Fruit fly (Drosophila melanogaster) whole organism, embryonic: ENCODE data around the gene eEF1delta.
A peak's percentile ranks its signal among the peaks of the same experiment; 100 is the strongest.

Experiments
- Bteb2 ChIP-seq: fragments of 200-800 bp; sonication (Bioruptor generic); optimal IDR thresholded peaks from 2 replicates; lab custom pipeline; 2016; ENCODE audit warnings: missing biosample characterization, missing genetic modification characterization
- CG11085 ChIP-seq: fragments of 200-800 bp; sonication (Bioruptor generic); IDR thresholded peaks from 2 replicates; pipeline ENCODE4 v1.3.6; 2022; ENCODE audit warnings: missing biosample characterization, missing genetic modification characterization
- CG11695 ChIP-seq: fragments of 200-800 bp; sonication (Bioruptor generic); IDR thresholded peaks from 3 replicates; pipeline ENCODE4 v1.3.6; 2022; ENCODE audit warnings: missing biosample characterization, missing genetic modification characterization
- CG11723 ChIP-seq: fragments of 200-800 bp; sonication (Bioruptor generic); optimal IDR thresholded peaks from 2 replicates; lab custom pipeline; 2017; ENCODE audit warnings: missing biosample characterization, mild to moderate bottlenecking, missing genetic modification characterization
- CG12219 ChIP-seq: fragments of 200-800 bp; sonication (Bioruptor generic); optimal IDR thresholded peaks from 3 replicates; lab custom pipeline; 2018; ENCODE audit warnings: missing biosample characterization, mild to moderate bottlenecking, missing genetic modification characterization
- CG12391 ChIP-seq: fragments of 200-800 bp; sonication (Bioruptor generic); optimal IDR thresholded peaks from 3 replicates; lab custom pipeline; 2018; ENCODE audit warnings: missing biosample characterization, mild to moderate bottlenecking, missing genetic modification characterization, moderate library complexity
- CG12744 ChIP-seq: fragments of 200-800 bp; sonication (Bioruptor generic); optimal IDR thresholded peaks from 2 replicates; lab custom pipeline; 2016; ENCODE audit warnings: missing biosample characterization, missing genetic modification characterization
- CG13775 ChIP-seq: fragments of 200-800 bp; sonication (Bioruptor generic); optimal IDR thresholded peaks from 3 replicates; lab custom pipeline; 2017; ENCODE audit warnings: missing biosample characterization, mild to moderate bottlenecking, missing genetic modification characterization
- CG13894 ChIP-seq: fragments of 200-800 bp; sonication (Bioruptor generic); optimal IDR thresholded peaks from 3 replicates; lab custom pipeline; 2018; ENCODE audit warnings: missing biosample characterization, mild to moderate bottlenecking, missing genetic modification characterization, moderate library complexity
- CG14710 ChIP-seq: fragments of 200-800 bp; sonication (Bioruptor generic); optimal IDR thresholded peaks from 3 replicates; lab custom pipeline; 2019; ENCODE audit warnings: missing biosample characterization, mild to moderate bottlenecking, missing genetic modification characterization, moderate library complexity
- CG17186 ChIP-seq: fragments of 200-800 bp; sonication (Bioruptor generic); optimal IDR thresholded peaks from 3 replicates; lab custom pipeline; 2017; ENCODE audit warnings: missing biosample characterization, missing genetic modification reagents, missing genetic modification characterization
- CG17328 ChIP-seq: fragments of 200-800 bp; sonication (Bioruptor generic); IDR thresholded peaks from 2 replicates; pipeline ENCODE4 v1.3.6; 2022; ENCODE audit warnings: missing biosample characterization, missing genetic modification characterization
- CG2202 ChIP-seq: fragments of 200-800 bp; sonication (Bioruptor generic); optimal IDR thresholded peaks from 2 replicates; lab custom pipeline; 2018; ENCODE audit warnings: missing biosample characterization, mild to moderate bottlenecking, missing genetic modification characterization
- CG2889 ChIP-seq: fragments of 200-800 bp; sonication (Bioruptor generic); IDR thresholded peaks from 3 replicates; pipeline ENCODE4 v1.3.6; 2022; ENCODE audit warnings: missing biosample characterization, missing genetic modification characterization
- CG3847 ChIP-seq: fragments of 200-800 bp; sonication (Bioruptor generic); IDR thresholded peaks from 2 replicates; pipeline ENCODE4 v1.3.6; 2022; ENCODE audit warnings: missing biosample characterization, missing genetic modification characterization
- CG4707 ChIP-seq: fragments of 200-800 bp; sonication (Bioruptor generic); optimal IDR thresholded peaks from 2 replicates; lab custom pipeline; 2018; ENCODE audit warnings: missing biosample characterization, mild to moderate bottlenecking, missing genetic modification characterization, moderate library complexity
- CG8765 ChIP-seq: fragments of 200-800 bp; sonication (Bioruptor generic); IDR thresholded peaks from 2 replicates; pipeline ENCODE4 v1.3.6; 2022; ENCODE audit warnings: missing biosample characterization, missing genetic modification characterization
- CG9727 ChIP-seq: fragments of 200-800 bp; sonication (Bioruptor generic); optimal IDR thresholded peaks from 3 replicates; lab custom pipeline; 2017; ENCODE audit warnings: missing biosample characterization, mild to moderate bottlenecking, missing genetic modification characterization
- CG9797 ChIP-seq: fragments of 200-800 bp; sonication (Bioruptor generic); optimal IDR thresholded peaks from 3 replicates; lab custom pipeline; 2018; ENCODE audit warnings: missing biosample characterization, mild to moderate bottlenecking, missing genetic modification characterization
- Chrac-16 ChIP-seq: fragments of 200-800 bp; sonication (Bioruptor generic); optimal IDR thresholded peaks from 3 replicates; lab custom pipeline; 2016; ENCODE audit warnings: missing biosample characterization, missing genetic modification characterization
- CrebB ChIP-seq: fragments of 200-800 bp; sonication (Bioruptor generic); optimal IDR thresholded peaks from 3 replicates; lab custom pipeline; 2018; ENCODE audit warnings: missing biosample characterization, mild to moderate bottlenecking, missing genetic modification characterization
- D ChIP-seq, 2 experiments: fragments of 200-800 bp in 1 of 2; fragments of >200 bp in 1 of 2; sonication (Bioruptor generic) in 1 of 2; optimal IDR thresholded peaks; 2 replicates in 1 of 2; 3 replicates in 1 of 2; lab custom pipeline; 2017; ENCODE audit warnings: mild to moderate bottlenecking in 1 of 2, missing biosample characterization in 1 of 2, missing genetic modification characterization in 1 of 2, missing genetic modification reagents in 1 of 2
- Doc3 ChIP-seq: fragments of 200-800 bp; sonication (Bioruptor generic); IDR thresholded peaks from 3 replicates; pipeline ENCODE4 v1.3.6; 2022; ENCODE audit warnings: missing biosample characterization, missing genetic modification characterization; ENCODE audit not compliant: partially characterized antibody
- Myb ChIP-seq: fragments of 200-800 bp; sonication (Bioruptor generic); optimal IDR thresholded peaks from 2 replicates; lab custom pipeline; 2016; ENCODE audit warnings: missing biosample characterization, missing genetic modification characterization
- Neu2 ChIP-seq: fragments of 200-800 bp; sonication (Bioruptor generic); optimal IDR thresholded peaks from 3 replicates; lab custom pipeline; 2016; ENCODE audit warnings: missing biosample characterization, missing genetic modification characterization, borderline replicate concordance
- Nf-YC ChIP-seq: fragments of 200-800 bp; optimal IDR thresholded peaks from 3 replicates; lab custom pipeline; 2019; ENCODE audit warnings: missing biosample characterization, mild to moderate bottlenecking, missing genetic modification characterization, moderate library complexity
- NfI ChIP-seq: fragments of 200-800 bp; sonication (Bioruptor generic); optimal IDR thresholded peaks from 3 replicates; lab custom pipeline; 2018; ENCODE audit warnings: missing biosample characterization, mild to moderate bottlenecking, missing genetic modification characterization, moderate library complexity
- Xrp1 ChIP-seq: fragments of 200-800 bp; sonication (Bioruptor generic); IDR thresholded peaks from 2 replicates; pipeline ENCODE4 v1.3.6; 2022; ENCODE audit warnings: missing biosample characterization, missing genetic modification characterization
- bbx ChIP-seq: fragments of 200-800 bp; sonication (Bioruptor generic); IDR thresholded peaks from 2 replicates; pipeline ENCODE4 v1.3.6; 2022; ENCODE audit warnings: missing biosample characterization, missing genetic modification characterization; ENCODE audit not compliant: partially characterized antibody
- chif ChIP-seq, 2 experiments: fragments of 200-800 bp; sonication (Bioruptor generic); optimal IDR thresholded peaks; 3 replicates each; lab custom pipeline; 2016; ENCODE audit warnings: missing biosample characterization in 2 of 2, missing genetic modification characterization in 2 of 2
- crc ChIP-seq: fragments of 200-800 bp; sonication (Bioruptor generic); optimal IDR thresholded peaks from 2 replicates; lab custom pipeline; 2016; ENCODE audit warnings: missing biosample characterization, missing genetic modification characterization
- dmrt11E ChIP-seq: fragments of 200-800 bp; sonication (Bioruptor generic); optimal IDR thresholded peaks from 3 replicates; lab custom pipeline; 2018; ENCODE audit warnings: missing biosample characterization, mild to moderate bottlenecking, missing genetic modification characterization, moderate library complexity
- dmrt99B ChIP-seq: fragments of 200-800 bp; sonication (Bioruptor generic); optimal IDR thresholded peaks from 2 replicates; lab custom pipeline; 2018; ENCODE audit warnings: missing biosample characterization, mild to moderate bottlenecking, missing genetic modification characterization, moderate library complexity
- fd3F ChIP-seq: fragments of 200-800 bp; sonication (Bioruptor generic); optimal IDR thresholded peaks from 2 replicates; lab custom pipeline; 2018; ENCODE audit warnings: missing biosample characterization, mild to moderate bottlenecking, missing genetic modification characterization, moderate library complexity
- fd96Cb ChIP-seq: fragments of 200-800 bp; sonication (Bioruptor generic); optimal IDR thresholded peaks from 2 replicates; lab custom pipeline; 2018; ENCODE audit warnings: missing biosample characterization, mild to moderate bottlenecking, missing genetic modification characterization, moderate library complexity
- h ChIP-seq: fragments of >200 bp; optimal IDR thresholded peaks from 2 replicates; lab custom pipeline; 2017
- hb ChIP-seq: fragments of 200-800 bp; sonication (Bioruptor generic); IDR thresholded peaks from 3 replicates; pipeline ENCODE4 v1.3.6; 2022; ENCODE audit warnings: missing biosample characterization, missing genetic modification characterization; ENCODE audit not compliant: partially characterized antibody
- kni ChIP-seq: fragments of 200-800 bp; sonication (Bioruptor generic); optimal IDR thresholded peaks from 3 replicates; lab custom pipeline; 2017; ENCODE audit warnings: mild to moderate bottlenecking, missing biosample characterization, missing genetic modification reagents, missing genetic modification characterization
- lmd ChIP-seq: fragments of 200-800 bp; sonication (Bioruptor generic); IDR thresholded peaks from 2 replicates; pipeline ENCODE4 v1.3.6; 2022; ENCODE audit warnings: missing biosample characterization, missing genetic modification characterization
- pita ChIP-seq: fragments of 200-800 bp; sonication (Bioruptor generic); optimal IDR thresholded peaks from 2 replicates; lab custom pipeline; 2017; ENCODE audit warnings: missing biosample characterization, mild to moderate bottlenecking, missing genetic modification characterization
- schlank ChIP-seq: fragments of 200-800 bp; sonication (Bioruptor generic); optimal IDR thresholded peaks from 2 replicates; lab custom pipeline; 2018; ENCODE audit warnings: missing biosample characterization, mild to moderate bottlenecking, missing genetic modification characterization
- sens ChIP-seq: fragments of 200-800 bp; sonication (Bioruptor generic); peaks from one replicate; lab custom pipeline; 2016; ENCODE audit warnings: missing biosample characterization, missing genetic modification characterization
- sim ChIP-seq: fragments of 200-800 bp; sonication (Bioruptor generic); IDR thresholded peaks from 2 replicates; pipeline ENCODE4 v1.3.6; 2022; ENCODE audit warnings: missing biosample characterization, missing genetic modification characterization
- slp2 ChIP-seq: fragments of 200-800 bp; sonication (Bioruptor generic); optimal IDR thresholded peaks from 2 replicates; lab custom pipeline; 2016; ENCODE audit warnings: missing biosample characterization, missing genetic modification characterization
- ssp ChIP-seq: fragments of 200-800 bp; sonication (Bioruptor generic); IDR thresholded peaks from 2 replicates; pipeline ENCODE4 v1.3.6; 2022; ENCODE audit warnings: missing biosample characterization, missing genetic modification characterization
- tll ChIP-seq, 2 experiments: fragments of 200-800 bp in 1 of 2; fragments of >200 bp in 1 of 2; sonication (Bioruptor generic) in 1 of 2; optimal IDR thresholded peaks; 2 replicates each; lab custom pipeline; 2017 to 2019; ENCODE audit warnings: missing biosample characterization in 2 of 2, missing genetic modification characterization in 2 of 2, mild to moderate bottlenecking in 1 of 2, moderate library complexity in 1 of 2
- twi ChIP-seq: fragments of 200-800 bp; optimal IDR thresholded peaks from 2 replicates; lab custom pipeline; 2019; ENCODE audit warnings: missing biosample characterization, mild to moderate bottlenecking, missing genetic modification characterization, moderate library complexity
- unc-4 ChIP-seq: fragments of 200-800 bp; sonication (Bioruptor generic); IDR thresholded peaks from 2 replicates; pipeline ENCODE4 v1.3.6; 2022; ENCODE audit warnings: missing biosample characterization, missing genetic modification characterization; ENCODE audit not compliant: partially characterized antibody
- usp ChIP-seq: fragments of >200 bp; optimal IDR thresholded peaks from 2 replicates; lab custom pipeline; 2017; ENCODE audit warnings: missing biosample characterization, missing genetic modification characterization
- zfh1 ChIP-seq: fragments of 200-800 bp; sonication (Bioruptor generic); IDR thresholded peaks from 3 replicates; pipeline ENCODE4 v1.3.6; 2022; ENCODE audit warnings: missing biosample characterization, missing genetic modification characterization

eEF1delta gene

dm6 chr2L:10200847-10201246 lies 31.5 kb upstream of the eEF1delta start, which contains the start of the genes Ripalpha and RpL7 (continued):
- no peak for TF ChIP-seq pita (GFP tag; lab: Kevin White, UChicago)
- peak; percentile 96 for TF ChIP-seq crc (GFP tag; lab: Kevin White, UChicago)
- peak; percentile 97 for TF ChIP-seq CG13894 (tag; lab: Kevin White, UChicago)
- TF ChIP-seq hb (GFP tag; lab: Robert Waterston, UW) = peak; percentile 70
- peak; percentile 99 for TF ChIP-seq CG13775
- TF ChIP-seq CG11723 (GFP tag; lab: Kevin White, UChicago) = peak; percentile 98
- TF ChIP-seq zfh1 (GFP tag; lab: Robert Waterston, UW) = peak; percentile 99
- TF ChIP-seq CG2889 (GFP tag; lab: Robert Waterston, UW) = peak; percentile 87
- peak; percentile 97 for TF ChIP-seq CG12744 (GFP tag; lab: Kevin White, UChicago)
- TF ChIP-seq CG9797 (GFP tag; lab: Kevin White, UChicago) = peak; percentile 99
- TF ChIP-seq CG17186 (GFP tag; lab: Kevin White, UChicago) = peak; percentile 99
- peak; percentile 97 for TF ChIP-seq CG14710 (tag; lab: Kevin White, UChicago)
- TF ChIP-seq dmrt99B (tag; lab: Kevin White, UChicago) = peak; percentile 84
- TF ChIP-seq Neu2 (GFP tag; lab: Kevin White, UChicago) = peak; percentile 84
- TF ChIP-seq CG8765 (GFP tag; lab: Robert Waterston, UW) = peak; percentile 88
- peak; percentile 99 for TF ChIP-seq schlank (tag; lab: Kevin White, UChicago)
- peak; percentile 98 for TF ChIP-seq CG11085 (GFP tag; lab: Robert Waterston, UW)
- no peak for TF ChIP-seq usp (GFP tag; lab: Kevin White, UChicago)
- peak; percentile 95 for TF ChIP-seq CG12219 (GFP tag; lab: Kevin White, UChicago)
- TF ChIP-seq lmd (GFP tag; lab: Robert Waterston, UW) = peak; percentile 93
- TF ChIP-seq h = no peak
- peak; percentile 99 for TF ChIP-seq CG9727
- peak; percentile 95 for TF ChIP-seq CG2202 (tag; lab: Kevin White, UChicago)
- TF ChIP-seq chif (GFP tag; optimal IDR thresholded peaks at IDR 0.05; lab: Kevin White, UChicago) = peak; percentile 96 to 99
- peak; percentile 94 for TF ChIP-seq CG4707 (GFP tag; lab: Kevin White, UChicago)
- peak; percentile 98 for TF ChIP-seq CG17328 (GFP tag; lab: Robert Waterston, UW)
- peak; percentile 98 for TF ChIP-seq slp2 (GFP tag; lab: Kevin White, UChicago)
- TF ChIP-seq dmrt11E = peak; percentile 91
- TF ChIP-seq Doc3 (GFP tag; lab: Robert Waterston, UW) = peak; percentile 66; the same call in 2 of the 3 replicates
- peak; percentile 97 for TF ChIP-seq Bteb2
- TF ChIP-seq CG3847 = peak; percentile 98
- TF ChIP-seq unc-4 (GFP tag; lab: Robert Waterston, UW) = peak; percentile 90
- TF ChIP-seq bbx = peak; percentile 94
- peak; percentile 90 for TF ChIP-seq CG11695
- TF ChIP-seq NfI = peak; percentile 99
- TF ChIP-seq ssp = peak; percentile 88
- peak; percentile 93 for TF ChIP-seq fd3F (GFP tag; lab: Kevin White, UChicago)
- peak; percentile 93 for TF ChIP-seq Myb (GFP tag; lab: Kevin White, UChicago)
- peak; percentile 98 for TF ChIP-seq CrebB
- peak; percentile 94 for TF ChIP-seq Chrac-16
- TF ChIP-seq Nf-YC (tag; lab: Kevin White, UChicago) = peak; percentile 81
- TF ChIP-seq CG12391 (tag; lab: Kevin White, UChicago) = peak; percentile 97
- TF ChIP-seq kni (GFP tag; lab: Kevin White, UChicago) = peak; percentile 99
- TF ChIP-seq sens = peak; percentile 100
- TF ChIP-seq fd96Cb = peak; percentile 78
- TF ChIP-seq twi (tag; lab: Kevin White, UChicago) = peak; percentile 80
- TF ChIP-seq Xrp1 (GFP tag; lab: Robert Waterston, UW) = peak; percentile 81
- TF ChIP-seq tll (GFP tag; optimal IDR thresholded peaks at IDR 0.05; lab: Kevin White, UChicago) = peak in 1 of 2 experiments; percentile 72
- peak; percentile 89 for TF ChIP-seq sim
- no peak for TF ChIP-seq D (optimal IDR thresholded peaks at IDR 0.05; lab: Kevin White, UChicago)
- peak; percentile 93 for TF ChIP-seq D (GFP tag; optimal IDR thresholded peaks at IDR 0.05; lab: Kevin White, UChicago)
